Worm (Caenorhabditis elegans) whole organism, young adult: ENCODE measurements around the gene W02G9.4.

Source experiments
- F57C9.4 ChIP-seq: sonication (generic microtip); optimal IDR thresholded peaks from 2 replicates; lab custom pipeline; 2017; ENCODE audit warnings: mild to moderate bottlenecking, missing genetic modification characterization, missing compliant biosample characterization
- K12H6.12 ChIP-seq: fragments of 200-800 bp; sonication (Bioruptor generic); optimal IDR thresholded peaks from 2 replicates; lab custom pipeline; 2018; ENCODE audit warnings: mild to moderate bottlenecking, missing genetic modification characterization, missing compliant biosample characterization
- ceh-40 ChIP-seq: fragments of 200-800 bp; sonication (Bioruptor generic); IDR thresholded peaks from 2 replicates; pipeline ENCODE4 v1.3.6; 2022; ENCODE audit warnings: missing genetic modification characterization, missing compliant biosample characterization
- nfya-1 ChIP-seq: sonication (generic microtip); optimal IDR thresholded peaks from 2 replicates; lab custom pipeline; 2017; ENCODE audit warnings: antibody characterized with exemption, missing compliant biosample characterization, missing genetic modification characterization, borderline replicate concordance; ENCODE audit not compliant: insufficient read depth

ce11 chrV:2623765-2624164 is 42.9 kb upstream of the W02G9.4 start:
- TF ChIP-seq nfya-1 (tag; lab: Kevin White, UChicago): no peak
- TF ChIP-seq F57C9.4 (tag; lab: Kevin White, UChicago): no peak
- no peak for TF ChIP-seq K12H6.12 (tag; lab: Kevin White, UChicago)
- no peak for TF ChIP-seq ceh-40 (GFP tag; lab: Robert Waterston, UW)
